Worm (Caenorhabditis elegans): ENCODE data around the gene ugt-63.

DNA sequence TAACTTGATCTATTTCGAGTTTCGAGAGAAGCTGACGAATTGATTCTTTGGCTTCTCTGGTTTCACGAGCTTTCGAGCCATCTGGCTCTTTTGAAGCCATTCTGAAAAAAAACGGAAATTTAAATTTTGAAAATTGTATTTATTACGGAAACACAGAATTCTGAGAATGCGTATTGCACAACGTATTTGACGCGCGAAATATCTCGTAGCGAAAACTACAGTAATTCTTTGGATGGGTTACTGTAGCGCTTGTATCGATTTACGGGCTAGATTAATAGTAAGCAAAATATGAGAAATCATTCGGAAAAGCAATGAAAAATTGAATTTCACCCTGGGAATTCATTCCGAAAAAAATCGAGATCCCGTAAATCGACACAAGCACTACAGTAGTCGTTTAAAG, 3.1 kb upstream of the ugt-63 start, which contains the start of gene C04F5.8:
- TF ChIP-seq sdz-12 (GFP tag; optimal IDR thresholded peaks at IDR 0.05): no peak
- TF ChIP-seq spr-3 (GFP tag; optimal IDR thresholded peaks at IDR 0.05): no peak
- TF ChIP-seq egl-43 (GFP tag; IDR thresholded peaks at IDR 0.05): no peak
- TF ChIP-seq egl-27 (tag; optimal IDR thresholded peaks at IDR 0.05): no peak
- no peak for TF ChIP-seq F44E2.7 (GFP tag; IDR thresholded peaks at IDR 0.05)
- no peak for TF ChIP-seq mep-1 (tag; optimal IDR thresholded peaks at IDR 0.05)
- TF ChIP-seq nhr-25 (tag; optimal IDR thresholded peaks at IDR 0.05; ENCODE audit: borderline replicate concordance, insufficient read depth): no peak
- no peak for TF ChIP-seq nhr-28 (tag; optimal IDR thresholded peaks at IDR 0.05)
- TF ChIP-seq lin-13 (GFP tag; optimal IDR thresholded peaks at IDR 0.05): no peak
- TF ChIP-seq skn-1 (tag; optimal IDR thresholded peaks at IDR 0.05): no peak
- no peak for TF ChIP-seq hlh-30 (tag; optimal IDR thresholded peaks at IDR 0.05; ENCODE audit: insufficient read depth)
- TF ChIP-seq nhr-76 (tag; optimal IDR thresholded peaks at IDR 0.05): no peak
- no peak for TF ChIP-seq saeg-2 (GFP tag; IDR thresholded peaks at IDR 0.05)

All from whole organism, L4 larva.